Worm (Caenorhabditis elegans) whole organism, late embryonic: ENCODE measurements around the gene C29G2.3.

Source experiments
- K09A11.1 ChIP-seq: sonication (generic microtip); optimal IDR thresholded peaks from 2 replicates; lab custom pipeline; 2017; ENCODE audit warnings: antibody characterized with exemption, mild to moderate bottlenecking, missing genetic modification characterization, missing compliant biosample characterization; ENCODE audit not compliant: insufficient read depth
- T23F11.4 ChIP-seq: fragments of 200-800 bp; sonication (Bioruptor generic); optimal IDR thresholded peaks from 2 replicates; lab custom pipeline; 2018; ENCODE audit warnings: mild to moderate bottlenecking, missing genetic modification characterization, missing compliant biosample characterization
- Y22D7AL.16 ChIP-seq: sonication (generic microtip); optimal IDR thresholded peaks from 2 replicates; lab custom pipeline; 2016; ENCODE audit warnings: missing genetic modification characterization, missing compliant biosample characterization
- ceh-18 ChIP-seq: sonication (generic microtip); optimal IDR thresholded peaks from 2 replicates; lab custom pipeline; 2016; ENCODE audit warnings: missing genetic modification characterization, missing compliant biosample characterization
- ceh-19 ChIP-seq: fragments of 200-800 bp; sonication (Bioruptor generic); optimal IDR thresholded peaks from 2 replicates; lab custom pipeline; 2018; ENCODE audit warnings: mild to moderate bottlenecking, missing genetic modification characterization, missing compliant biosample characterization
- ceh-30 ChIP-seq: fragments of 150-350 bp; optimal IDR thresholded peaks from 2 replicates; lab custom pipeline; 2014; ENCODE audit warnings: missing biosample characterization, missing genetic modification characterization
- ceh-31 ChIP-seq: sonication (generic microtip); optimal IDR thresholded peaks from 2 replicates; lab custom pipeline; 2016; ENCODE audit warnings: missing genetic modification characterization, missing compliant biosample characterization
- ceh-34 ChIP-seq: sonication (generic microtip); optimal IDR thresholded peaks from 2 replicates; lab custom pipeline; 2016; ENCODE audit warnings: mild to moderate bottlenecking, missing genetic modification characterization, missing compliant biosample characterization
- ceh-48 ChIP-seq: sonication (generic microtip); optimal IDR thresholded peaks from 2 replicates; lab custom pipeline; 2016; ENCODE audit warnings: missing genetic modification characterization, inconsistent platforms, missing compliant biosample characterization
- ceh-6 ChIP-seq: fragments of 200-800 bp; sonication (Bioruptor generic); optimal IDR thresholded peaks from 2 replicates; lab custom pipeline; 2018; ENCODE audit warnings: mild to moderate bottlenecking, missing genetic modification characterization, missing compliant biosample characterization
- ceh-9 ChIP-seq: sonication (generic microtip); optimal IDR thresholded peaks from 2 replicates; lab custom pipeline; 2016; ENCODE audit warnings: mild to moderate bottlenecking, missing genetic modification characterization, inconsistent platforms, missing compliant biosample characterization
- che-1 ChIP-seq: sonication (generic microtip); optimal IDR thresholded peaks from 2 replicates; lab custom pipeline; 2016; ENCODE audit warnings: mild to moderate bottlenecking, missing genetic modification characterization, missing compliant biosample characterization
- dmd-4 ChIP-seq: sonication (generic microtip); optimal IDR thresholded peaks from 2 replicates; lab custom pipeline; 2016; ENCODE audit warnings: borderline replicate concordance, missing genetic modification characterization, missing compliant biosample characterization
- ets-4 ChIP-seq: sonication (generic microtip); optimal IDR thresholded peaks from 2 replicates; lab custom pipeline; 2016; ENCODE audit warnings: missing genetic modification characterization, missing compliant biosample characterization
- eyg-1 ChIP-seq: sonication (generic microtip); optimal IDR thresholded peaks from 2 replicates; lab custom pipeline; 2016; ENCODE audit warnings: missing genotype, missing genetic modification characterization, missing compliant biosample characterization
- fkh-10 ChIP-seq: fragments of 150-350 bp; optimal IDR thresholded peaks from 2 replicates; lab custom pipeline; 2014; ENCODE audit warnings: missing biosample characterization, missing genetic modification reagents, missing genetic modification characterization
- fkh-6 ChIP-seq: sonication (generic microtip); optimal IDR thresholded peaks from 2 replicates; lab custom pipeline; 2016; ENCODE audit warnings: missing genetic modification characterization, missing compliant biosample characterization
- hlh-13 ChIP-seq: fragments of 200-800 bp; sonication (Bioruptor generic); optimal IDR thresholded peaks from 2 replicates; lab custom pipeline; 2018; ENCODE audit warnings: mild to moderate bottlenecking, missing genetic modification characterization, missing compliant biosample characterization
- hlh-30 ChIP-seq: sonication (generic microtip); optimal IDR thresholded peaks from 2 replicates; lab custom pipeline; 2017; ENCODE audit warnings: antibody characterized with exemption, missing genetic modification characterization, missing compliant biosample characterization; ENCODE audit not compliant: insufficient read depth
- lin-11 ChIP-seq: fragments of 200-800 bp; sonication (Bioruptor generic); optimal IDR thresholded peaks from 2 replicates; lab custom pipeline; 2018; ENCODE audit warnings: mild to moderate bottlenecking, missing genetic modification characterization, missing compliant biosample characterization
- madf-2 ChIP-seq: sonication (generic microtip); optimal IDR thresholded peaks from 2 replicates; lab custom pipeline; 2017; ENCODE audit warnings: missing genetic modification characterization, missing compliant biosample characterization
- mec-3 ChIP-seq: sonication (generic microtip); optimal IDR thresholded peaks from 2 replicates; lab custom pipeline; 2016; ENCODE audit warnings: borderline replicate concordance, missing genetic modification characterization, missing compliant biosample characterization
- nfya-1 ChIP-seq: sonication (generic microtip); optimal IDR thresholded peaks from 2 replicates; lab custom pipeline; 2017; ENCODE audit warnings: missing genetic modification characterization, mild to moderate bottlenecking, missing compliant biosample characterization, antibody characterized with exemption, moderate library complexity
- nhr-11 ChIP-seq: fragments of 150-350 bp; optimal IDR thresholded peaks from 2 replicates; lab custom pipeline; 2014; ENCODE audit warnings: missing biosample characterization, missing genetic modification characterization
- nhr-232 ChIP-seq: sonication (generic microtip); optimal IDR thresholded peaks from 2 replicates; lab custom pipeline; 2016; ENCODE audit warnings: missing genetic modification characterization, missing compliant biosample characterization
- npax-4 ChIP-seq: sonication (generic microtip); optimal IDR thresholded peaks from 2 replicates; lab custom pipeline; 2016; ENCODE audit warnings: missing genetic modification characterization, missing compliant biosample characterization
- pag-3 ChIP-seq: sonication (generic microtip); optimal IDR thresholded peaks from 2 replicates; lab custom pipeline; 2016; ENCODE audit warnings: missing compliant biosample characterization, missing genetic modification characterization, borderline replicate concordance
- pat-9 ChIP-seq: fragments of 200-800 bp; sonication (Bioruptor generic); optimal IDR thresholded peaks from 2 replicates; lab custom pipeline; 2018; ENCODE audit warnings: mild to moderate bottlenecking, missing genetic modification characterization, moderate library complexity, missing compliant biosample characterization
- pax-1 ChIP-seq: fragments of 150-350 bp; optimal IDR thresholded peaks from 2 replicates; lab custom pipeline; 2014; ENCODE audit warnings: missing biosample characterization, missing genetic modification characterization
- pha-2 ChIP-seq: sonication (generic microtip); optimal IDR thresholded peaks from 2 replicates; lab custom pipeline; 2017; ENCODE audit warnings: mild to moderate bottlenecking, missing genetic modification characterization, missing compliant biosample characterization
- pha-4 ChIP-seq: fragments of 150-350 bp; optimal IDR thresholded peaks from 2 replicates; lab custom pipeline; 2018; ENCODE audit warnings: missing biosample characterization, missing genetic modification reagents, missing genetic modification characterization
- pqm-1 ChIP-seq: sonication (generic microtip); optimal IDR thresholded peaks from 2 replicates; lab custom pipeline; 2016; ENCODE audit warnings: missing genetic modification characterization, missing compliant biosample characterization
- ref-2 ChIP-seq: sonication (generic microtip); optimal IDR thresholded peaks from 2 replicates; lab custom pipeline; 2016; ENCODE audit warnings: missing genetic modification characterization, missing compliant biosample characterization
- rnt-1 ChIP-seq: sonication (generic microtip); optimal IDR thresholded peaks from 2 replicates; lab custom pipeline; 2016; ENCODE audit warnings: missing genetic modification characterization, missing compliant biosample characterization
- sox-2 ChIP-seq: fragments of 200-800 bp; sonication (Bioruptor generic); IDR thresholded peaks from 2 replicates; pipeline ENCODE4 v1.3.6; 2022; ENCODE audit warnings: missing genetic modification reagents, missing genetic modification characterization, missing compliant biosample characterization
- sox-4 ChIP-seq: sonication (generic microtip); optimal IDR thresholded peaks from 2 replicates; lab custom pipeline; 2017; ENCODE audit warnings: mild to moderate bottlenecking, missing genetic modification characterization, inconsistent platforms, missing compliant biosample characterization
- syd-9 ChIP-seq: sonication (generic microtip); optimal IDR thresholded peaks from 2 replicates; lab custom pipeline; 2016; ENCODE audit warnings: mild to moderate bottlenecking, missing genetic modification characterization, moderate library complexity, missing compliant biosample characterization
- tbx-2 ChIP-seq: sonication (generic microtip); optimal IDR thresholded peaks from 2 replicates; lab custom pipeline; 2016; ENCODE audit warnings: missing genetic modification characterization, missing compliant biosample characterization
- tbx-7 ChIP-seq: sonication (generic microtip); optimal IDR thresholded peaks from 2 replicates; lab custom pipeline; 2016; ENCODE audit warnings: missing genotype, missing genetic modification characterization, missing compliant biosample characterization
- ttx-3 ChIP-seq: sonication (generic microtip); optimal IDR thresholded peaks from 2 replicates; lab custom pipeline; 2016; ENCODE audit warnings: missing genetic modification reagents, missing genetic modification characterization, missing compliant biosample characterization
- unc-42 ChIP-seq: sonication (generic microtip); optimal IDR thresholded peaks from 2 replicates; lab custom pipeline; 2016; ENCODE audit warnings: missing genotype, missing genetic modification characterization, missing compliant biosample characterization
- unc-55 ChIP-seq: sonication (generic microtip); optimal IDR thresholded peaks from 2 replicates; lab custom pipeline; 2017; ENCODE audit warnings: missing biosample characterization, missing genetic modification reagents, missing genetic modification characterization
- unc-86 ChIP-seq: sonication (generic microtip); optimal IDR thresholded peaks from 2 replicates; lab custom pipeline; 2016; ENCODE audit warnings: missing genetic modification characterization, missing compliant biosample characterization
- ztf-16 ChIP-seq: sonication (generic microtip); optimal IDR thresholded peaks from 2 replicates; lab custom pipeline; 2017; ENCODE audit warnings: missing genetic modification characterization, missing compliant biosample characterization

The C29G2.3 gene

DNA sequence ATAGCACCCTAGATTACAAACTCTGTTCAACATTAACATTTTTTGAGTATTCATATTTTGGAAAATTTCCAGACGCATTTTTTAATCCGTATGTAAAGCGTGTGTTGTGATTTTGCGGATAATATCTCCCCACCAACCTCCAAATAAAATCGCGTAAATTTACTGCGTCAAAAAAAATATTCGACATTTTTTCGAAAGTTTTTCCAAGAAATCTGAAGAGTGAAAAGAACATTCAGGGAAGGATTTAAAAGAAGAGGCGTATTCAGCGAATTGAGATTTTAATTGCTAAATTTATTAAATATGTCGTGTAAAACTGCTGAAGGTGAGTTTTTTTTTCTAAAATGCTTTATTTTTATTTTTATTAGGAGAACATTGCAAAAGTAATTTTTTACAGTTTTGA lies 6.8 kb upstream of the C29G2.3 start, which contains the start of gene nhr-290:
nhr-290 (plus strand) TSS at position 301 of the 400 bp plus-strand sequence.
- no peak for TF ChIP-seq sox-2
- no peak for TF ChIP-seq pag-3 (tag; lab: Kevin White, UChicago)
- TF ChIP-seq pat-9 (tag; lab: Kevin White, UChicago), result no peak
- TF ChIP-seq T23F11.4 (GFP tag; lab: Kevin White, UChicago), result no peak
- no peak for TF ChIP-seq fkh-6
- TF ChIP-seq lin-11 (tag; lab: Kevin White, UChicago), result no peak
- TF ChIP-seq ttx-3, result no peak
- TF ChIP-seq ceh-48, result no peak
- TF ChIP-seq ceh-9 (tag; lab: Kevin White, UChicago), result no peak

DNA sequence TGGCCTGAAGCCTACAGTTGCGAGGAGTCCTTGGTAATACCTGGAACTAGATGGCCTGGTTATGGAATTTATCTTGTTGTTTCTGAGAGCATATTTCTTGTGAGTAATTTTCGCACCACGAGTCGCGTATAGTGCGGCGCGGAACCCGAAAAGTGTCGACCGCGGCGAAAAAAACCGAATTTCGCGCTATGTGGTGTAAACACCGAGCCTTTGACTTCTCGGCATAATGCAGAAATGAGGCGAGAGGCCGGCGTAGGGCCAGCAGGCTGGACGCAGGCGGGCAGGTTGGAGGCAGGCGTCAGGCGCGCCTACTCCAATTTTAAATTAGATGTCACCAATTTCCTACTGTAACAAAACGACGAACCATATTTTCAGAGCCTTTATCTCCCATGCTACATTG lies 5.0 kb upstream of the C29G2.3 start:
- TF ChIP-seq K09A11.1, result no peak
- no peak for TF ChIP-seq ceh-9 (tag; lab: Kevin White, UChicago)
- no peak for TF ChIP-seq eyg-1 (tag; lab: Kevin White, UChicago)
- no peak for TF ChIP-seq nhr-232
- TF ChIP-seq unc-42 (tag; lab: Kevin White, UChicago), result no peak
- no peak for TF ChIP-seq mec-3 (tag; lab: Kevin White, UChicago)
- no peak for TF ChIP-seq ref-2 (tag; lab: Kevin White, UChicago)
- TF ChIP-seq ceh-30, result no peak
- no peak for TF ChIP-seq ceh-34 (tag; lab: Kevin White, UChicago)
- no peak for TF ChIP-seq tbx-2
- TF ChIP-seq nhr-11 (tag; lab: Kevin White, UChicago), result no peak
- no peak for TF ChIP-seq ttx-3
- TF ChIP-seq pqm-1, result no peak
- no peak for TF ChIP-seq tbx-7 (tag; lab: Kevin White, UChicago)
- TF ChIP-seq pag-3 (tag; lab: Kevin White, UChicago), result no peak
- no peak for TF ChIP-seq fkh-6
- TF ChIP-seq rnt-1 (tag; lab: Kevin White, UChicago), result no peak
- TF ChIP-seq, all 69 proteins: peak for 0

DNA sequence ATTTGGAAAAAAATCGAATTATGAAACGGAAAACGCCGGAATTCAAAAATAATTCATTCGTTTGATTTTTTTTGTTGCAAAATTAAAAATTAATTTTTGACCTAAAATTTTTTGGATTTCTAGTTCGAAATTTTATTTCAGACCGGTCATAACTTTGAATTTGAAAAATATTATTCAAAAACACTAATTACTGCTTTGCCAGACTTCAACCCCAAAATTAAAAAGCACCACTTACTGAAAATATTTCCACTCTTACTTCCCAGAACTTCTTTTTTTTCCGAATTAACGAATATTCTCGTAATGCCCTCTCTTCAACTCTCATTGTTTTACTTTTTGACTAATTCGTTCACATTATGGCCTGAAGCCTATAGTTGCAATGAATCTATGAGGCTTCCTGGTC lies 3.1 kb upstream of the C29G2.3 start, which contains the start of gene srt-4:
srt-4 (plus strand) TSS at position 301 of the 400 bp plus-strand sequence.
- TF ChIP-seq ref-2 (tag; lab: Kevin White, UChicago) (no peak), npax-4 (tag; lab: Kevin White, UChicago) (no peak), ceh-30 (no peak), pha-2 (tag; lab: Kevin White, UChicago) (no peak), unc-86 (tag; lab: Kevin White, UChicago) (no peak), Y22D7AL.16 (no peak), ets-4 (no peak), sox-2 (no peak), ceh-18 (tag; lab: Kevin White, UChicago) (no peak), ceh-19 (GFP tag; lab: Kevin White, UChicago) (no peak), fkh-10 (GFP tag; lab: Kevin White, UChicago) (no peak)

DNA sequence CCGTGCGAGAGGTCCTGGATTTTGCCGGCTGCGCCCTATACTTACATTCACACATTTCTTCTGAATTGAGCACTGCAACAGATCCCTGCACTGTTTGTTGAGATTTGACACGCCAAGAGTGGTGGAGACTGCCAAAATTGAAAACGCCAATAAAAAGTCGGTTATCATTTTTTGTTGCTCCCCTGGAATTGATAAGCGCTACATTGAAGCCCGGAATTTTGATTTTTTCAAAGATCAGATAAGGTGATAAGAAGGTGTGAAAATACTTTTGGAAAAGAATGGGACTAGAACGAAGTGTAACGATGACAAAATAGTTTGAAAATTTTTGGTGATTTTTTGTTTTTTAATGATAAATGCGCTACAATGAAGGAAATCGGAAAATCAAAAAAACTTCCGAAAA lies 5.0 kb downstream of the C29G2.3 start, which contains the start of gene C29G2.6:
C29G2.6 (minus strand) TSS at position 182 of the 400 bp plus-strand sequence.
- TF ChIP-seq nfya-1 (tag; lab: Kevin White, UChicago) (no peak), ztf-16 (tag; lab: Kevin White, UChicago) (no peak), sox-4 (tag; lab: Kevin White, UChicago) (no peak), fkh-10 (GFP tag; lab: Kevin White, UChicago) (no peak), tbx-2 (no peak), syd-9 (tag; lab: Kevin White, UChicago) (no peak), madf-2 (tag; lab: Kevin White, UChicago) (no peak), pax-1 (tag; lab: Kevin White, UChicago) (no peak), ceh-6 (GFP tag; lab: Kevin White, UChicago) (no peak), che-1 (tag; lab: Kevin White, UChicago) (no peak), ceh-31 (tag; lab: Kevin White, UChicago) (no peak), dmd-4 (tag; lab: Kevin White, UChicago) (no peak), mec-3 (tag; lab: Kevin White, UChicago) (no peak), pha-4 (tag; lab: Kevin White, UChicago) (no peak), hlh-13 (GFP tag; lab: Kevin White, UChicago) (no peak), unc-55 (GFP tag; lab: Kevin White, UChicago) (no peak), hlh-30 (tag; lab: Kevin White, UChicago) (no peak)
